Worm (Caenorhabditis elegans) whole organism, young adult: ENCODE results near the gene srr-9.

ENCODE experiments used
- B0019.2 ChIP-seq: fragments of 200-800 bp; sonication (Bioruptor generic); conservative IDR thresholded peaks from 2 replicates; pipeline ENCODE4 v1.3.6; 2022; ENCODE audit warnings: missing genetic modification reagents, missing genetic modification characterization, missing compliant biosample characterization
- F37B4.10 ChIP-seq: fragments of 200-800 bp; sonication (Bioruptor generic); IDR thresholded peaks from 2 replicates; pipeline ENCODE4 v1.3.6; 2022; ENCODE audit warnings: missing genetic modification characterization, missing compliant biosample characterization
- T26A5.8 ChIP-seq: sonication (generic microtip); optimal IDR thresholded peaks from 2 replicates; lab custom pipeline; 2016; ENCODE audit warnings: missing genetic modification characterization, missing compliant biosample characterization
- Y53G8AR.9 ChIP-seq: fragments of 200-800 bp; sonication (Bioruptor generic); conservative IDR thresholded peaks from 2 replicates; pipeline ENCODE4 v1.3.6; 2022; ENCODE audit warnings: missing genetic modification reagents, missing genetic modification characterization, missing compliant biosample characterization
- bed-1 ChIP-seq: fragments of 200-800 bp; sonication (Bioruptor generic); IDR thresholded peaks from 2 replicates; pipeline ENCODE4 v1.3.6; 2022; ENCODE audit warnings: missing genetic modification reagents, missing genetic modification characterization, missing compliant biosample characterization
- cebp-2 ChIP-seq: fragments of 200-800 bp; sonication (Bioruptor generic); IDR thresholded peaks from 2 replicates; pipeline ENCODE4 v1.3.6; 2022; ENCODE audit warnings: missing genetic modification characterization, missing compliant biosample characterization
- ceh-100 ChIP-seq: fragments of 200-800 bp; sonication (Bioruptor generic); IDR thresholded peaks from 2 replicates; pipeline ENCODE4 v1.3.6; 2022; ENCODE audit warnings: missing genetic modification reagents, missing genetic modification characterization, missing compliant biosample characterization
- ceh-27 ChIP-seq: fragments of 200-800 bp; sonication (Bioruptor generic); optimal IDR thresholded peaks from 2 replicates; lab custom pipeline; 2018; ENCODE audit warnings: mild to moderate bottlenecking, missing genetic modification characterization, moderate library complexity, missing compliant biosample characterization
- ceh-40 ChIP-seq: fragments of 200-800 bp; sonication (Bioruptor generic); IDR thresholded peaks from 2 replicates; pipeline ENCODE4 v1.3.6; 2022; ENCODE audit warnings: missing genetic modification characterization, missing compliant biosample characterization
- dpff-1 ChIP-seq: sonication (generic microtip); optimal IDR thresholded peaks from 2 replicates; lab custom pipeline; 2017; ENCODE audit warnings: mild to moderate bottlenecking, missing genetic modification characterization, missing compliant biosample characterization
- efl-1 ChIP-seq: fragments of 150-350 bp; optimal IDR thresholded peaks from 2 replicates; lab custom pipeline; 2014; ENCODE audit warnings: missing biosample characterization, missing genetic modification reagents, missing genetic modification characterization
- egrh-3 ChIP-seq: fragments of 200-800 bp; sonication (Bioruptor generic); IDR thresholded peaks from 2 replicates; pipeline ENCODE4 v1.3.6; 2022; ENCODE audit warnings: missing genetic modification reagents, missing genetic modification characterization, missing compliant biosample characterization
- hlh-12 ChIP-seq: sonication (generic microtip); optimal IDR thresholded peaks from 2 replicates; lab custom pipeline; 2016; ENCODE audit warnings: missing genetic modification characterization, missing compliant biosample characterization
- hlh-26 ChIP-seq: fragments of 200-800 bp; sonication (Bioruptor generic); conservative IDR thresholded peaks from 2 replicates; pipeline ENCODE4 v1.3.6; 2022; ENCODE audit warnings: missing genetic modification reagents, missing genetic modification characterization, missing compliant biosample characterization
- hmg-1.2 ChIP-seq: fragments of 200-800 bp; sonication (Bioruptor generic); IDR thresholded peaks from 2 replicates; pipeline ENCODE4 v1.3.6; 2022; ENCODE audit warnings: missing genetic modification reagents, missing genetic modification characterization, missing compliant biosample characterization
- hrde-1 ChIP-seq: sonication (generic microtip); optimal IDR thresholded peaks from 2 replicates; lab custom pipeline; 2016; ENCODE audit warnings: missing genetic modification characterization, mild to moderate bottlenecking, missing compliant biosample characterization, moderate library complexity, missing genotype, missing genetic modification reagents, borderline replicate concordance
- let-607 ChIP-seq, 2 experiments: fragments of 200-800 bp in 1 of 2; sonication (Bioruptor generic) in 1 of 2; sonication (generic microtip) in 1 of 2; optimal IDR thresholded peaks; 2 replicates each; lab custom pipeline; 2016 to 2018; ENCODE audit warnings: mild to moderate bottlenecking in 2 of 2, missing compliant biosample characterization in 2 of 2, missing genetic modification characterization in 2 of 2, moderate library complexity in 2 of 2, missing genotype in 1 of 2
- lin-26 ChIP-seq: fragments of 200-800 bp; sonication (Bioruptor generic); IDR thresholded peaks from 2 replicates; pipeline ENCODE4 v1.3.6; 2022; ENCODE audit warnings: missing genetic modification reagents, missing genetic modification characterization, missing compliant biosample characterization
- lin-40 ChIP-seq: sonication (generic microtip); optimal IDR thresholded peaks from 2 replicates; lab custom pipeline; 2016; ENCODE audit warnings: missing genetic modification characterization, mild to moderate bottlenecking, missing compliant biosample characterization, missing genotype, missing genetic modification reagents
- lsy-27 ChIP-seq: sonication (generic microtip); optimal IDR thresholded peaks from 2 replicates; lab custom pipeline; 2017; ENCODE audit warnings: missing genetic modification characterization, mild to moderate bottlenecking, missing compliant biosample characterization, antibody characterized with exemption, missing genotype, borderline replicate concordance; ENCODE audit not compliant: insufficient read depth
- madf-3 ChIP-seq: fragments of 200-800 bp; sonication (Bioruptor generic); IDR thresholded peaks from 2 replicates; pipeline ENCODE4 v1.3.6; 2022; ENCODE audit warnings: missing genetic modification reagents, missing genetic modification characterization, missing compliant biosample characterization
- madf-8 ChIP-seq: fragments of 200-800 bp; sonication (Bioruptor generic); conservative IDR thresholded peaks from 2 replicates; pipeline ENCODE4 v1.3.6; 2022; ENCODE audit warnings: missing genetic modification reagents, missing genetic modification characterization, missing compliant biosample characterization
- mcd-1 ChIP-seq: fragments of 200-800 bp; sonication (Bioruptor generic); IDR thresholded peaks from 2 replicates; pipeline ENCODE4 v1.3.6; 2022; ENCODE audit warnings: missing genetic modification reagents, missing genetic modification characterization, missing compliant biosample characterization
- nfya-1 ChIP-seq: sonication (generic microtip); optimal IDR thresholded peaks from 2 replicates; lab custom pipeline; 2017; ENCODE audit warnings: antibody characterized with exemption, missing compliant biosample characterization, missing genetic modification characterization, borderline replicate concordance; ENCODE audit not compliant: insufficient read depth
- nhr-80 ChIP-seq: sonication (generic microtip); optimal IDR thresholded peaks from 2 replicates; lab custom pipeline; 2016; ENCODE audit warnings: missing genetic modification characterization, missing compliant biosample characterization
- pha-4 ChIP-seq: fragments of 150-350 bp; sonication (generic microtip); optimal IDR thresholded peaks from 2 replicates; lab custom pipeline; 2014; ENCODE audit warnings: missing biosample characterization, missing genetic modification reagents, missing genetic modification characterization
- repo-1 ChIP-seq: sonication (generic microtip); optimal IDR thresholded peaks from 2 replicates; lab custom pipeline; 2017; ENCODE audit warnings: mild to moderate bottlenecking, missing genetic modification characterization, missing compliant biosample characterization
- rpc-1 ChIP-seq, 2 experiments: fragments of 150-350 bp in 1 of 2; sonication (generic microtip) in 1 of 2; optimal IDR thresholded peaks; 2 replicates each; lab custom pipeline; 2014 to 2018; ENCODE audit warnings: missing biosample characterization in 1 of 2, missing genetic modification characterization in 1 of 2, missing genetic modification reagents in 1 of 2, missing genotype in 1 of 2
- sdz-38 ChIP-seq: sonication (generic microtip); optimal IDR thresholded peaks from 2 replicates; lab custom pipeline; 2016; ENCODE audit warnings: missing genotype, missing genetic modification characterization, missing compliant biosample characterization
- somi-1 ChIP-seq: fragments of 200-800 bp; sonication (Bioruptor generic); optimal IDR thresholded peaks from 2 replicates; lab custom pipeline; 2018; ENCODE audit warnings: mild to moderate bottlenecking, missing genetic modification characterization, missing compliant biosample characterization
- sptf-2 ChIP-seq: fragments of 200-800 bp; sonication (Bioruptor generic); optimal IDR thresholded peaks from 2 replicates; lab custom pipeline; 2018; ENCODE audit warnings: mild to moderate bottlenecking, missing genetic modification characterization, missing compliant biosample characterization
- tbp1 ChIP-seq: fragments of 200-800 bp; sonication (Bioruptor generic); optimal IDR thresholded peaks from 2 replicates; lab custom pipeline; 2018; ENCODE audit warnings: mild to moderate bottlenecking, missing genetic modification characterization, missing compliant biosample characterization
- xnd-1 ChIP-seq: sonication (generic microtip); optimal IDR thresholded peaks from 2 replicates; lab custom pipeline; 2016; ENCODE audit warnings: missing genotype, missing genetic modification reagents, missing genetic modification characterization, missing compliant biosample characterization
- zfh-2 ChIP-seq: fragments of 200-800 bp; sonication (Bioruptor generic); conservative IDR thresholded peaks from 2 replicates; pipeline ENCODE4 v1.3.6; 2022; ENCODE audit warnings: missing genetic modification reagents, missing genetic modification characterization, missing compliant biosample characterization
- ztf-22 ChIP-seq: fragments of 200-800 bp; sonication (Bioruptor generic); optimal IDR thresholded peaks from 2 replicates; lab custom pipeline; 2018; ENCODE audit warnings: mild to moderate bottlenecking, missing genetic modification characterization, moderate library complexity, missing compliant biosample characterization
- ztf-26 ChIP-seq: sonication (generic microtip); optimal IDR thresholded peaks from 2 replicates; lab custom pipeline; 2017; ENCODE audit warnings: missing genetic modification characterization, missing compliant biosample characterization

The srr-9 gene

ce11 chrV:7713072-7713471 lies 24.7 kb upstream of the srr-9 start, which contains the start of gene ZK105.13:
Gene ZK105.13, minus strand, starts transcription at chrV:7713172.
- TF ChIP-seq pha-4 (tag; lab: Kevin White, UChicago) (no peak), T26A5.8 (tag; lab: Kevin White, UChicago) (no peak), hlh-26 (GFP tag; lab: Robert Waterston, UW) (no peak), madf-8 (GFP tag; lab: Robert Waterston, UW) (no peak), ztf-26 (no peak), Y53G8AR.9 (no peak), hmg-1.2 (GFP tag; lab: Robert Waterston, UW) (no peak), hrde-1 (tag; lab: Kevin White, UChicago) (no peak), nhr-80 (tag; lab: Kevin White, UChicago) (no peak), cebp-2 (no peak), ceh-100 (GFP tag; lab: Robert Waterston, UW) (no peak)

- TF ChIP-seq lin-26 (GFP tag; lab: Robert Waterston, UW) (no peak), ztf-22 (GFP tag; lab: Kevin White, UChicago) (no peak), rpc-1 (optimal IDR thresholded peaks at IDR 0.05; lab: Kevin White, UChicago) (no peak), rpc-1 (tag; optimal IDR thresholded peaks at IDR 0.05; lab: Kevin White, UChicago) (no peak), madf-3 (no peak)
Observed at ce11 chrV:7713691-7714090, 24.1 kb upstream of the srr-9 start, which contains the start of gene ZK105.1. Gene ZK105.1, plus strand, starts transcription at chrV:7713991.

ce11 chrV:7716034-7716433 lies 21.8 kb upstream of the srr-9 start, which contains the start of gene ZK105.12:
Gene ZK105.12, minus strand, starts transcription at chrV:7716134.
- TF ChIP-seq tbp1 (GFP tag; lab: Kevin White, UChicago), result no peak
- TF ChIP-seq F37B4.10 (GFP tag; lab: Robert Waterston, UW), result no peak
- no peak for TF ChIP-seq B0019.2 (GFP tag; lab: Robert Waterston, UW)
- no peak for TF ChIP-seq dpff-1
- TF ChIP-seq hlh-12, result no peak
- no peak for TF ChIP-seq repo-1 (tag; lab: Kevin White, UChicago)
- no peak for TF ChIP-seq let-607 (tag; optimal IDR thresholded peaks at IDR 0.05; lab: Kevin White, UChicago)
- TF ChIP-seq sptf-2 (GFP tag; lab: Kevin White, UChicago), result no peak
- TF ChIP-seq zfh-2 (GFP tag; lab: Robert Waterston, UW), result no peak
- no peak for TF ChIP-seq ztf-26
- TF ChIP-seq hrde-1 (tag; lab: Kevin White, UChicago), result no peak
- TF ChIP-seq xnd-1 (tag; lab: Kevin White, UChicago), result no peak

- TF ChIP-seq lin-40 (tag; lab: Kevin White, UChicago) (no peak), somi-1 (GFP tag; lab: Kevin White, UChicago) (no peak), mcd-1 (GFP tag; lab: Robert Waterston, UW) (no peak), bed-1 (GFP tag; lab: Robert Waterston, UW) (no peak), nfya-1 (no peak), ceh-100 (GFP tag; lab: Robert Waterston, UW) (no peak), ceh-40 (GFP tag; lab: Robert Waterston, UW) (no peak), ceh-27 (GFP tag; lab: Kevin White, UChicago) (no peak), efl-1 (GFP tag; lab: Kevin White, UChicago) (no peak), egrh-3 (no peak), xnd-1 (tag; lab: Kevin White, UChicago) (no peak), lsy-27 (tag; lab: Kevin White, UChicago) (no peak), sdz-38 (tag; lab: Kevin White, UChicago) (no peak)
Observed at ce11 chrV:7717629-7718028, 20.2 kb upstream of the srr-9 start, which contains the start of gene ZK105.5. Gene ZK105.5, minus strand, starts transcription at chrV:7717729.
